Worm (Caenorhabditis elegans) whole organism, L2 larva: ENCODE measurements around the gene fbxa-202.

Experiments used
- C34F6.9 ChIP-seq: fragments of 150-350 bp; optimal IDR thresholded peaks from 2 replicates; lab custom pipeline; 2014; ENCODE audit warnings: missing biosample characterization, missing genetic modification characterization
- F13H6.1 ChIP-seq: sonication (generic microtip); optimal IDR thresholded peaks from 2 replicates; lab custom pipeline; 2016; ENCODE audit warnings: missing genetic modification characterization, missing compliant biosample characterization
- Y55F3AM.14 ChIP-seq: fragments of 200-800 bp; sonication (Bioruptor generic); optimal IDR thresholded peaks from 2 replicates; lab custom pipeline; 2018; ENCODE audit warnings: mild to moderate bottlenecking, missing genetic modification characterization, missing compliant biosample characterization
- ZK546.5 ChIP-seq: sonication (generic microtip); optimal IDR thresholded peaks from 2 replicates; lab custom pipeline; 2017; ENCODE audit warnings: missing biosample characterization, missing genetic modification characterization
- aly-2 ChIP-seq: fragments of 150-350 bp; optimal IDR thresholded peaks from 2 replicates; lab custom pipeline; 2014; ENCODE audit warnings: missing biosample characterization, missing genetic modification characterization
- ama-1 ChIP-seq: fragments of 150-350 bp; optimal IDR thresholded peaks from 2 replicates; lab custom pipeline; 2018; ENCODE audit warnings: inconsistent platforms
- blmp-1 ChIP-seq: sonication (generic microtip); optimal IDR thresholded peaks from 2 replicates; lab custom pipeline; 2017; ENCODE audit warnings: missing genetic modification characterization, mild to moderate bottlenecking, missing compliant biosample characterization, antibody characterized with exemption, moderate library complexity; ENCODE audit not compliant: insufficient read depth
- ceh-82 ChIP-seq: fragments of 150-350 bp; optimal IDR thresholded peaks from 2 replicates; lab custom pipeline; 2014; ENCODE audit warnings: missing biosample characterization, missing genetic modification characterization
- crh-2 ChIP-seq: sonication (generic microtip); optimal IDR thresholded peaks from 2 replicates; lab custom pipeline; 2017; ENCODE audit warnings: missing biosample characterization, missing genetic modification characterization
- dmd-4 ChIP-seq: sonication (generic microtip); optimal IDR thresholded peaks from 2 replicates; lab custom pipeline; 2017; ENCODE audit warnings: missing biosample characterization, missing genetic modification characterization
- egl-27 ChIP-seq: sonication (generic microtip); optimal IDR thresholded peaks from 3 replicates; lab custom pipeline; 2017; ENCODE audit warnings: missing biosample characterization, missing genetic modification reagents, missing genetic modification characterization
- elt-1 ChIP-seq: fragments of 150-350 bp; optimal IDR thresholded peaks from 2 replicates; lab custom pipeline; 2014; ENCODE audit warnings: missing biosample characterization, missing genetic modification characterization
- fos-1 ChIP-seq: fragments of 150-350 bp; optimal IDR thresholded peaks from 2 replicates; lab custom pipeline; 2014; ENCODE audit warnings: missing biosample characterization, missing genetic modification characterization
- lin-13 ChIP-seq: fragments of 150-350 bp; optimal IDR thresholded peaks from 2 replicates; lab custom pipeline; 2014; ENCODE audit warnings: missing biosample characterization, missing genetic modification reagents, missing genetic modification characterization
- lin-39 ChIP-seq: fragments of 150-350 bp; optimal IDR thresholded peaks from 2 replicates; lab custom pipeline; 2014; ENCODE audit warnings: missing biosample characterization, missing genetic modification reagents, missing genetic modification characterization
- lsy-2 ChIP-seq, 2 experiments: fragments of 150-350 bp in 1 of 2; sonication (generic microtip) in 1 of 2; optimal IDR thresholded peaks; 2 replicates each; lab custom pipeline; 2014 to 2017; ENCODE audit warnings: missing biosample characterization in 2 of 2, missing genetic modification characterization in 2 of 2
- mbf-1 ChIP-seq: sonication (generic microtip); optimal IDR thresholded peaks from 2 replicates; lab custom pipeline; 2017; ENCODE audit warnings: missing biosample characterization, missing genetic modification characterization
- mdl-1 ChIP-seq, 2 experiments: fragments of 150-350 bp in 1 of 2; sonication (generic microtip) in 1 of 2; optimal IDR thresholded peaks; 2 replicates each; lab custom pipeline; 2017; ENCODE audit warnings: missing biosample characterization in 2 of 2, missing genetic modification characterization in 2 of 2
- nhr-11 ChIP-seq: fragments of 150-350 bp; optimal IDR thresholded peaks from 2 replicates; lab custom pipeline; 2014; ENCODE audit warnings: missing biosample characterization, missing genetic modification characterization
- nhr-12 ChIP-seq: fragments of 150-350 bp; optimal IDR thresholded peaks from 2 replicates; lab custom pipeline; 2014; ENCODE audit warnings: missing biosample characterization, missing genetic modification characterization
- nhr-21 ChIP-seq: fragments of 150-350 bp; optimal IDR thresholded peaks from 2 replicates; lab custom pipeline; 2014; ENCODE audit warnings: missing biosample characterization, missing genetic modification characterization
- nhr-23 ChIP-seq: fragments of 150-350 bp; optimal IDR thresholded peaks from 2 replicates; lab custom pipeline; 2014; ENCODE audit warnings: missing biosample characterization, missing genetic modification reagents, missing genetic modification characterization
- nhr-237 ChIP-seq: fragments of 150-350 bp; optimal IDR thresholded peaks from 2 replicates; lab custom pipeline; 2014; ENCODE audit warnings: missing biosample characterization, missing genetic modification characterization
- nhr-25 ChIP-seq: fragments of 150-350 bp; sonication (generic microtip); optimal IDR thresholded peaks from 3 replicates; lab custom pipeline; 2014; ENCODE audit warnings: missing biosample characterization, missing genetic modification characterization
- peb-1 ChIP-seq: fragments of 150-350 bp; optimal IDR thresholded peaks from 2 replicates; lab custom pipeline; 2014; ENCODE audit warnings: missing biosample characterization, missing genetic modification characterization
- sem-4 ChIP-seq: fragments of 150-350 bp; optimal IDR thresholded peaks from 2 replicates; lab custom pipeline; 2014; ENCODE audit warnings: missing biosample characterization, missing genetic modification reagents, missing genetic modification characterization
- skn-1 ChIP-seq: sonication (generic microtip); optimal IDR thresholded peaks from 2 replicates; lab custom pipeline; 2017; ENCODE audit warnings: missing biosample characterization, missing genetic modification characterization
- sma-3 ChIP-seq: sonication (generic microtip); optimal IDR thresholded peaks from 2 replicates; lab custom pipeline; 2016; ENCODE audit warnings: missing genetic modification reagents, missing genetic modification characterization, missing compliant biosample characterization
- sma-9 ChIP-seq, 2 experiments: fragments of 150-350 bp in 1 of 2; sonication (generic microtip) in 1 of 2; optimal IDR thresholded peaks; 2 replicates each; lab custom pipeline; 2014 to 2016; ENCODE audit warnings: missing genetic modification characterization in 2 of 2, mild to moderate bottlenecking in 1 of 2, missing biosample characterization in 1 of 2, missing compliant biosample characterization in 1 of 2, missing genetic modification reagents in 1 of 2, moderate library complexity in 1 of 2
- snpc-4 ChIP-seq: fragments of 150-350 bp; optimal IDR thresholded peaks from 2 replicates; lab custom pipeline; 2014; ENCODE audit warnings: missing biosample characterization, missing genetic modification characterization
- unc-39 ChIP-seq: fragments of 150-350 bp; optimal IDR thresholded peaks from 2 replicates; lab custom pipeline; 2014; ENCODE audit warnings: missing biosample characterization, missing genetic modification characterization
- unc-55 ChIP-seq: fragments of 150-350 bp; sonication (generic microtip); optimal IDR thresholded peaks from 3 replicates; lab custom pipeline; 2014; ENCODE audit warnings: missing biosample characterization, missing genetic modification reagents, missing genetic modification characterization
- ztf-1 ChIP-seq: fragments of 200-800 bp; sonication (Bioruptor generic); conservative IDR thresholded peaks from 2 replicates; pipeline ENCODE4 v1.3.6; 2022; ENCODE audit warnings: missing genetic modification characterization, missing compliant biosample characterization

Gene fbxa-202

ce11 chrV:6349597-6349996 is 22.5 kb downstream of the fbxa-202 start:
- TF ChIP-seq snpc-4 (tag; lab: Kevin White, UChicago): no peak
- no peak for TF ChIP-seq skn-1
- no peak for TF ChIP-seq nhr-11 (tag; lab: Kevin White, UChicago)
- TF ChIP-seq mdl-1 (tag; optimal IDR thresholded peaks at IDR 0.05; lab: Kevin White, UChicago): no peak
- TF ChIP-seq dmd-4 (tag; lab: Kevin White, UChicago): no peak
- TF ChIP-seq nhr-21 (tag; lab: Kevin White, UChicago): no peak
- no peak for TF ChIP-seq lin-39 (tag; lab: Kevin White, UChicago)
- TF ChIP-seq blmp-1 (tag; lab: Kevin White, UChicago): peak; percentile 91
- TF ChIP-seq elt-1 (tag; lab: Kevin White, UChicago): no peak
- no peak for TF ChIP-seq nhr-237 (tag; lab: Kevin White, UChicago)
- peak; percentile 79 for TF ChIP-seq F13H6.1
- no peak for TF ChIP-seq unc-39 (tag; lab: Kevin White, UChicago)
- no peak for TF ChIP-seq C34F6.9
- peak; percentile 31 for TF ChIP-seq sma-9 (GFP tag; optimal IDR thresholded peaks at IDR 0.05; lab: Kevin White, UChicago)
- TF ChIP-seq sma-9 (tag; optimal IDR thresholded peaks at IDR 0.05; lab: Kevin White, UChicago): no peak
- TF ChIP-seq sma-3 (GFP tag; lab: Kevin White, UChicago): peak; percentile 28
- no peak for TF ChIP-seq nhr-12
- TF ChIP-seq nhr-23: no peak

ce11 chrV:6350109-6350508 is 23.0 kb downstream of the fbxa-202 start:
- no peak for TF ChIP-seq sem-4 (tag; lab: Kevin White, UChicago)
- peak; percentile 86 for TF ChIP-seq Y55F3AM.14
- TF ChIP-seq F13H6.1: peak; percentile 42

ce11 chrV:6351122-6351521 is 24.0 kb downstream of the fbxa-202 start:
- no peak for TF ChIP-seq lsy-2 (tag; optimal IDR thresholded peaks at IDR 0.05; lab: Kevin White, UChicago)
- peak; percentile 75 for TF ChIP-seq F13H6.1
- peak; percentile 50 for TF ChIP-seq egl-27
- TF ChIP-seq crh-2 (tag; lab: Kevin White, UChicago): no peak
- no peak for TF ChIP-seq unc-55 (GFP tag; lab: Kevin White, UChicago)
- TF ChIP-seq sem-4 (tag; lab: Kevin White, UChicago): peak; percentile 43
- TF ChIP-seq blmp-1 (tag; lab: Kevin White, UChicago): peak; percentile 99
- no peak for TF ChIP-seq ama-1 (lab: Kevin White, UChicago)
- peak; percentile 53 for TF ChIP-seq Y55F3AM.14
- TF ChIP-seq nhr-25 (tag; lab: Kevin White, UChicago): peak; percentile 70
- TF ChIP-seq ztf-1 (GFP tag; lab: Robert Waterston, UW): no peak

- TF ChIP-seq blmp-1 (tag; lab: Kevin White, UChicago) (peak; percentile 99), egl-27 (peak; percentile 5), sma-3 (GFP tag; lab: Kevin White, UChicago) (no peak), lin-13 (no peak), ztf-1 (GFP tag; lab: Robert Waterston, UW) (no peak), nhr-25 (tag; lab: Kevin White, UChicago) (peak; percentile 36), snpc-4 (tag; lab: Kevin White, UChicago) (no peak), ZK546.5 (tag; lab: Kevin White, UChicago) (no peak)
These were observed 25.3 kb downstream of the fbxa-202 start for ce11 chrV:6352350-6352749.

- TF ChIP-seq mdl-1 (tag; optimal IDR thresholded peaks at IDR 0.05; lab: Kevin White, UChicago) (no peak), blmp-1 (tag; lab: Kevin White, UChicago) (peak; percentile 97), F13H6.1 (peak; percentile 57), fos-1 (no peak)
These were observed 26.2 kb downstream of the fbxa-202 start for ce11 chrV:6353182-6353780.

- no peak for TF ChIP-seq aly-2 (tag; lab: Kevin White, UChicago)
- peak; percentile 52 for TF ChIP-seq nhr-25 (tag; lab: Kevin White, UChicago)
- TF ChIP-seq F13H6.1: peak; percentile 55
- TF ChIP-seq sma-3 (GFP tag; lab: Kevin White, UChicago): no peak
- peak; percentile 21 for TF ChIP-seq fos-1
- TF ChIP-seq lsy-2 (tag; optimal IDR thresholded peaks at IDR 0.05; lab: Kevin White, UChicago): peak in 1 of 2 experiments; percentile 23
- no peak for TF ChIP-seq nhr-11 (tag; lab: Kevin White, UChicago)
- peak; percentile 78 for TF ChIP-seq peb-1 (tag; lab: Kevin White, UChicago)
- TF ChIP-seq mbf-1: no peak
- TF ChIP-seq nhr-21 (tag; lab: Kevin White, UChicago): peak; percentile 81
- TF ChIP-seq egl-27: peak; percentile 29
- TF ChIP-seq sem-4 (tag; lab: Kevin White, UChicago): peak; percentile 49
- no peak for TF ChIP-seq ceh-82
- TF ChIP-seq blmp-1 (tag; lab: Kevin White, UChicago): peak; percentile 100
These were observed 27.1 kb downstream of the fbxa-202 start for ce11 chrV:6354202-6354601.
